Worm (Caenorhabditis elegans) whole organism, young adult: ENCODE data around the gene dhs-28.

Source experiments
- ama-1 ChIP-seq, 3 experiments: fragments of 150-350 bp in 1 of 3; sonication (generic microtip) in 2 of 3; optimal IDR thresholded peaks; 2 replicates each; lab custom pipeline; 2014 to 2018; ENCODE audit warnings: missing biosample characterization in 2 of 3, missing genetic modification characterization in 2 of 3, missing genetic modification reagents in 2 of 3
- tlf-1 ChIP-seq: fragments of 200-800 bp; sonication (Bioruptor generic); optimal IDR thresholded peaks from 2 replicates; lab custom pipeline; 2018; ENCODE audit warnings: mild to moderate bottlenecking, missing genetic modification characterization, missing compliant biosample characterization

DNA sequence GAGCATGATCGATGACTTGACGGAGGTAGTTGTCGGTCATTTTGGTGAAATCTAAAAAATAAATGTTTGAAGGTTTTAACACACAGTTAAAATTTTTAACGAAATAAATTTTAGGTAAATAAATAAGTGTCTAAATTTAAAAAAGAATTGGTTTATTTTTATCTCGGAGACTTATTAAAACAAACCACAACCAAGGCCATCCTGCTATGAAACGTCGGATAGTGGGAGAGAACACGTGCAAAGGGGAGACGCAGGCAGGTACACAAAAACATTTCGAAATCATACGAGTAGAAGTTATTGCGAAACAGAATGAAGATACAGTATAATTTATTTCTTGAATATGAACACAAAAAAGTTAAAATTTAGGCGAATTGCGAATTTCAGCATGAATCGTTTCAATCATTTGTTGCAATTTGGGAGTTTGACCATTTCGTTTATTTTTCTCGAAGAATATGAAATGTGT is 17.9 kb downstream of the dhs-28 start, which contains the start of gene F41B4.3:
- TF ChIP-seq tlf-1 (GFP tag; lab: Kevin White, UChicago) (no peak), ama-1 (optimal IDR thresholded peaks at IDR 0.05; lab: Kevin White, UChicago) (no peak), ama-1 (GFP tag; optimal IDR thresholded peaks at IDR 0.05; lab: Kevin White, UChicago) (no peak)
